Worm (Caenorhabditis elegans): ENCODE measurements around the gene oatr-1.

The oatr-1 gene

ce11 chrIII:6422721-6423120 is 26.7 kb upstream of the oatr-1 start:
- no peak for TF ChIP-seq cog-1 (tag; optimal IDR thresholded peaks at IDR 0.05)
- TF ChIP-seq ztf-29 (GFP tag; IDR thresholded peaks at IDR 0.05): no peak
- TF ChIP-seq klf-2 (GFP tag; conservative IDR thresholded peaks at IDR 0.05): no peak
- TF ChIP-seq tab-1 (GFP tag; IDR thresholded peaks at IDR 0.05): no peak
- no peak for TF ChIP-seq med-1 (GFP tag; optimal IDR thresholded peaks at IDR 0.05; ENCODE audit: insufficient read depth)

- TF ChIP-seq ztf-23 (GFP tag; IDR thresholded peaks at IDR 0.05) (no peak), tab-1 (GFP tag; IDR thresholded peaks at IDR 0.05) (no peak), cog-1 (tag; optimal IDR thresholded peaks at IDR 0.05) (no peak), T22C8.4 (GFP tag; IDR thresholded peaks at IDR 0.05) (no peak), flt-1 (GFP tag; IDR thresholded peaks at IDR 0.05) (no peak), klf-2 (GFP tag; conservative IDR thresholded peaks at IDR 0.05) (no peak), ref-1 (GFP tag; conservative IDR thresholded peaks at IDR 0.05) (no peak), med-1 (GFP tag; optimal IDR thresholded peaks at IDR 0.05; ENCODE audit: insufficient read depth) (no peak), ztf-29 (GFP tag; IDR thresholded peaks at IDR 0.05) (no peak)
Measured at ce11 chrIII:6421973-6422511, 26.1 kb upstream of the oatr-1 start.

DNA sequence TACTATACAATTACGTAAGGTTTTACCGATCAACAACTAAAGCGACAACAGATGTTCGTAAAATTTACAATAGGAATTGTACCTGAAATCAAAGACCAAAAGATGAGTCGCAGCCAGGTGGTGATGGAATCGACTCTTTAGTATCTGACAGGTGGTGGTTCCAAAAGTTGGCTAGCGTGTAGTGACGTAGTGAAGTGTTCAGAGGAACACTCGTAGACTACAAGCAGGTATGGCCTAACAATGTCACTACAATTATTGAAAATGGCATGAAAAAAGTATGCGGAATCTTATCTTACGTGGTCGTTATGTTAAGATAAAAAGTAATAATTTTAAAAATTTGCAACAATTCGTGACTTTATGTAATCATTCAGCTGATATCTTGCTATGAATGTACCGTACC is 25.5 kb upstream of the oatr-1 start:
- TF ChIP-seq ref-1 (GFP tag; conservative IDR thresholded peaks at IDR 0.05) (no peak), flt-1 (GFP tag; IDR thresholded peaks at IDR 0.05) (no peak), cog-1 (tag; optimal IDR thresholded peaks at IDR 0.05) (no peak), klf-2 (GFP tag; conservative IDR thresholded peaks at IDR 0.05) (no peak), ztf-23 (GFP tag; IDR thresholded peaks at IDR 0.05) (no peak), med-1 (GFP tag; optimal IDR thresholded peaks at IDR 0.05; ENCODE audit: insufficient read depth) (no peak), T22C8.4 (GFP tag; IDR thresholded peaks at IDR 0.05) (no peak)

DNA sequence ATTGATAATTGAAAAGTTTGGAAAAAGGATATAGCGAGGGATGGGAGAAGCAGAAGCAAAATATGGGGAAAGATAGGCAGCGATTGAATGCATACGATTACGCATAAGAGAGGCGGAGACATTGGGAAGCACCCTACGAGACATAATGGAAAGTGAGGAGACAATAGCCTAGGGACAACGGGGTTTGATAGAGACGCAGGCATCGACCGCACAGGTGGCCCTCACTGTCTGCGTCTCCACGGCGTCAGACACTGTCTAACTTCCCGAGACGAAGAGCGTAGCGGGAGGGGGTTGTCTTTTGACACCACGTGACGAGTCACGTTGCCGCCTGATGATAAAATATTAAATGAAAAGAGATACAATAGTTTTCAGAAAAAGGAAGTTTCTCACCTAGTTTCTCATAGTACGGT is 25.0 kb upstream of the oatr-1 start:
- peak; percentile 33 for TF ChIP-seq cog-1 (tag; optimal IDR thresholded peaks at IDR 0.05)
- TF ChIP-seq ztf-29 (GFP tag; IDR thresholded peaks at IDR 0.05): peak; percentile 39; the same call in 1 of the 2 replicates
- no peak for TF ChIP-seq klf-2 (GFP tag; conservative IDR thresholded peaks at IDR 0.05)
- 0 out of 2 replicates have a peak, but pooled peaks have one; percentile 8 for TF ChIP-seq flt-1 (GFP tag; IDR thresholded peaks at IDR 0.05)
- no peak for TF ChIP-seq tab-1 (GFP tag; IDR thresholded peaks at IDR 0.05)
- TF ChIP-seq ztf-23 (GFP tag; IDR thresholded peaks at IDR 0.05): no peak
- TF ChIP-seq T22C8.4 (GFP tag; IDR thresholded peaks at IDR 0.05): no peak
- no peak for TF ChIP-seq med-1 (GFP tag; optimal IDR thresholded peaks at IDR 0.05; ENCODE audit: insufficient read depth)
- no peak for TF ChIP-seq ref-1 (GFP tag; conservative IDR thresholded peaks at IDR 0.05)

ce11 chrIII:6420201-6420600 is 24.2 kb upstream of the oatr-1 start:
- TF ChIP-seq tab-1 (GFP tag; IDR thresholded peaks at IDR 0.05): no peak
- TF ChIP-seq klf-2 (GFP tag; conservative IDR thresholded peaks at IDR 0.05): no peak
- no peak for TF ChIP-seq med-1 (GFP tag; optimal IDR thresholded peaks at IDR 0.05; ENCODE audit: insufficient read depth)

DNA sequence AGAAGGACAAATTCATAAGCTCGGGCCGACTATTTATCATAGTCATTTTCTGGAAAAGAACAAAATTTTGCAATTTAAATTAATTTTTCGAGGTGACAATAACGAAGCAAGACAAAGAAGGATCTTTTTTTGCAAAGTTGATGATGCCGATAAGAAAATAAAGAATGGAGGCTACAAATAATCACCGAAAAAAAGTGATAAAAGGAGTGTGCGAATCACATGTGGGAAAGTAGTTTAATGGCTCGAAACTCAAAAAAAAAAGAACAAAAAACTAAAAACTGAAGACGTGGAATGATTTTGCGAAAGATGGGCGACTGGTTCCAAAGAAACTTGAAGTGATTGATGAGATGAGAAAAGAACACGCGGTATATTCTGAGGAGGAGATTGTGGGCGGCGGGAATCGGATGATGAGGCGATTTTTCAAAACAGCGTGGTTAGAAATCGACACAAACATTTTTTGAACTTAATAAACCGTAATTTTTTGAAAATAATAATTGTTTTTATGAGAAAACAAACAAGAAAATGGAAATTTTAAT is 23.5 kb upstream of the oatr-1 start, which contains the start of gene atgl-1:
atgl-1 (minus strand) TSS at position 51 of the 536 bp plus-strand sequence.
- TF ChIP-seq T22C8.4 (GFP tag; IDR thresholded peaks at IDR 0.05) (no peak), ztf-29 (GFP tag; IDR thresholded peaks at IDR 0.05) (no peak), flt-1 (GFP tag; IDR thresholded peaks at IDR 0.05) (no peak), cog-1 (tag; optimal IDR thresholded peaks at IDR 0.05) (no peak)

DNA sequence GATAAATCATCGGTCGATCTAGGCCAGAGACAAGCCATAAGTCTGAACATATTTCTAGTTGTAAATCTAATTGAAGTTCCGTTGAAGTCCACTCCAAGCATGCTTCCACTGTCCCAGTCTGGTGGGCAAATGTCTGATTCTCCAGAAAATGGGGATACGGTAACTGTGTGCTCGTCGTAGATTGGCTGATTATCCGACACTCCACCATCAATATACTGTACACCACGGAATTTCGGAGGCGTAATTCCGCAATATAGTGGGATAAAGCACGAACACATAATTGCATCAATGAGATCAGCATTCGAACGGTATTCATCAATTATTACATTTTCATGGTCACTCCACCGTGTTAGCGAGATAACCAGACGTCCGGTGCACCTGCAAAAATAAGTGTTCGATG is 22.3 kb upstream of the oatr-1 start:
- no peak for TF ChIP-seq ref-1 (GFP tag; conservative IDR thresholded peaks at IDR 0.05)
- TF ChIP-seq T22C8.4 (GFP tag; IDR thresholded peaks at IDR 0.05): no peak
- no peak for TF ChIP-seq med-1 (GFP tag; optimal IDR thresholded peaks at IDR 0.05; ENCODE audit: insufficient read depth)
- TF ChIP-seq flt-1 (GFP tag; IDR thresholded peaks at IDR 0.05): no peak
- no peak for TF ChIP-seq ztf-23 (GFP tag; IDR thresholded peaks at IDR 0.05)
- no peak for TF ChIP-seq klf-2 (GFP tag; conservative IDR thresholded peaks at IDR 0.05)
- TF ChIP-seq cog-1 (tag; optimal IDR thresholded peaks at IDR 0.05): no peak
- no peak for TF ChIP-seq tab-1 (GFP tag; IDR thresholded peaks at IDR 0.05)
- no peak for TF ChIP-seq ztf-29 (GFP tag; IDR thresholded peaks at IDR 0.05)

DNA sequence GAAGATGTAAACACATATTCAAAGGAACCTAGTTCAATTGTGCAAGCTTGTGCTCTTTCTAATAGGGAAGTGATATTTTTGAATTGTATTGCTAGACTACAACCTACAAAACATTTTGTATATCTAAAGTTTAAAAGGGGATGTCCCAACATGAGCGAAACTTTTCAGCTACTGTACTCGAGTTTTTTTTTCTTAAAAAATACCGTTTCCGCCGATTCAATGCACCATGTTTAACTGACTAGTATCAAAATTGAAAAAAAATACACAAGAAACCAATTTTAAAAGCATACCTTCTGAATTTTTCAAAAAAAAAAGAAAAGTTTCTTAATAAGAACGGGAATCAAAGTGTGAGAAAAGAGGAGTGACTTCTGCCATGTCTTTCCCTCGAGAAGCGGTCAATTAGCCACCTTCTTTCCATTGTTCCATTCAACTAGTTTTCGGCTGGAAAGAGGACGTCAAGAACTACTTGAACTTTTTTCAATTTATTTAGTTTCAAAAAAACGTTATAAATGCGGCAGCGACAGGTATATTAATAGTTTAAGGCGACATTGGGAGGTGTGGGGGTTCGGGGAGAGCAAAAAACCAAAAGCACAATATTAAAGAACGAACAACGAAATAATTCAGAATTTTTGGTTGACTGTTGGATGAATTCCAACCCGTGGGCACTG is 19.5 kb upstream of the oatr-1 start, which contains the start of gene nas-4:
nas-4 (minus strand) TSS at position 351 of the 668 bp plus-strand sequence.
- TF ChIP-seq ref-1 (GFP tag; conservative IDR thresholded peaks at IDR 0.05) (no peak), cog-1 (tag; optimal IDR thresholded peaks at IDR 0.05) (no peak), flt-1 (GFP tag; IDR thresholded peaks at IDR 0.05) (no peak), ztf-23 (GFP tag; IDR thresholded peaks at IDR 0.05) (no peak), klf-2 (GFP tag; conservative IDR thresholded peaks at IDR 0.05) (no peak), med-1 (GFP tag; optimal IDR thresholded peaks at IDR 0.05; ENCODE audit: insufficient read depth) (no peak), tab-1 (GFP tag; IDR thresholded peaks at IDR 0.05) (no peak), ztf-29 (GFP tag; IDR thresholded peaks at IDR 0.05) (no peak), T22C8.4 (GFP tag; IDR thresholded peaks at IDR 0.05) (no peak)

- TF ChIP-seq ztf-23 (GFP tag; IDR thresholded peaks at IDR 0.05) (no peak), ref-1 (GFP tag; conservative IDR thresholded peaks at IDR 0.05) (no peak), cog-1 (tag; optimal IDR thresholded peaks at IDR 0.05) (no peak), med-1 (GFP tag; optimal IDR thresholded peaks at IDR 0.05; ENCODE audit: insufficient read depth) (no peak), tab-1 (GFP tag; IDR thresholded peaks at IDR 0.05) (no peak), flt-1 (GFP tag; IDR thresholded peaks at IDR 0.05) (no peak), klf-2 (GFP tag; conservative IDR thresholded peaks at IDR 0.05) (no peak), ztf-29 (GFP tag; IDR thresholded peaks at IDR 0.05) (no peak), T22C8.4 (GFP tag; IDR thresholded peaks at IDR 0.05) (no peak)
Measured at ce11 chrIII:6411914-6412313, 15.9 kb upstream of the oatr-1 start, which contains the start of gene C05D11.5. Gene C05D11.5 (minus strand): TSS chrIII:6412014.
